Worm (Caenorhabditis elegans) whole organism, L3 larva: Measurements from ENCODE around the gene srg-8.

Experiments
- R02D3.7 ChIP-seq: fragments of 150-350 bp; optimal IDR thresholded peaks from 2 replicates; lab custom pipeline; 2014; ENCODE audit warnings: missing biosample characterization, missing genetic modification characterization
- ceh-16 ChIP-seq: sonication (generic microtip); optimal IDR thresholded peaks from 2 replicates; lab custom pipeline; 2017; ENCODE audit warnings: missing biosample characterization, missing genetic modification characterization
- ceh-28 ChIP-seq: fragments of 150-350 bp; optimal IDR thresholded peaks from 2 replicates; lab custom pipeline; 2014; ENCODE audit warnings: missing biosample characterization, missing genetic modification reagents, missing genetic modification characterization
- ceh-82 ChIP-seq: fragments of 150-350 bp; optimal IDR thresholded peaks from 2 replicates; lab custom pipeline; 2014; ENCODE audit warnings: missing biosample characterization, missing genetic modification characterization
- elt-1 ChIP-seq: fragments of 150-350 bp; optimal IDR thresholded peaks from 2 replicates; lab custom pipeline; 2014; ENCODE audit warnings: missing biosample characterization, missing genetic modification characterization
- elt-2 ChIP-seq: sonication (generic microtip); optimal IDR thresholded peaks from 2 replicates; lab custom pipeline; 2016; ENCODE audit warnings: missing genetic modification reagents, mild to moderate bottlenecking, missing genetic modification characterization, missing compliant biosample characterization
- elt-3 ChIP-seq, 3 experiments: fragments of 150-350 bp in 1 of 3; sonication (generic microtip) in 2 of 3; optimal IDR thresholded peaks; 2 replicates in 2 of 3; 4 replicates in 1 of 3; lab custom pipeline; 2014 to 2017; ENCODE audit warnings: missing biosample characterization in 3 of 3, missing genetic modification characterization in 3 of 3
- fos-1 ChIP-seq: fragments of 150-350 bp; optimal IDR thresholded peaks from 2 replicates; lab custom pipeline; 2014; ENCODE audit warnings: missing biosample characterization, missing genetic modification characterization
- lin-15B ChIP-seq: fragments of 150-350 bp; optimal IDR thresholded peaks from 2 replicates; lab custom pipeline; 2014; ENCODE audit warnings: missing biosample characterization, missing genetic modification characterization
- nhr-28 ChIP-seq: fragments of 150-350 bp; optimal IDR thresholded peaks from 2 replicates; lab custom pipeline; 2014; ENCODE audit warnings: missing biosample characterization, missing genetic modification characterization
- nhr-77 ChIP-seq: fragments of 150-350 bp; optimal IDR thresholded peaks from 2 replicates; lab custom pipeline; 2014; ENCODE audit warnings: missing biosample characterization, missing genetic modification characterization
- pqm-1 ChIP-seq: fragments of 150-350 bp; optimal IDR thresholded peaks from 2 replicates; lab custom pipeline; 2017; ENCODE audit warnings: missing biosample characterization, missing genetic modification characterization, inconsistent platforms
- skn-1 ChIP-seq: fragments of 150-350 bp; optimal IDR thresholded peaks from 2 replicates; lab custom pipeline; 2014; ENCODE audit warnings: missing biosample characterization, missing genetic modification characterization
- tbx-2 ChIP-seq: sonication (generic microtip); optimal IDR thresholded peaks from 2 replicates; lab custom pipeline; 2016; ENCODE audit warnings: mild to moderate bottlenecking, missing genetic modification characterization, missing compliant biosample characterization

DNA sequence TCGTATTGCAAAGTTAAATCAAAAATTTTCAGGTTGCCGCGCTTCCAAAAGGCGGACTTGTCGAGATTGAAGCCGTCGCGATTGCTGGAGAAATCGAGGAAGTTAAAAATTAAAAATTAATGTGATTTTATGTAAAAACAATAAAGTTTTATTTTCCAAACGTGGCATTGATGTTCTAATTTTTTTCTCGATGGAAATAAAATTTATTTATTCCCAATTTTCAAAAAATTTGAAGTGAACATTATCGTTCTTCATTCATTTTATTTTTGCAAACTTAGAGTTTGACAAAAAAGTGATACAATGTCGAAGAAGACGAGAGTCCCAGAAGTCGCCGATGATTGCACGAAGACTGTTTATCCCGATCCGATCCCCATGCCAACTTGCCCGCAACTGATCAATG is 45.7 kb downstream of the srg-8 start, which contains the start of gene C23G10.1:
- no peak for TF ChIP-seq nhr-77 (tag; lab: Kevin White, UChicago)
- TF ChIP-seq pqm-1 (tag; lab: Kevin White, UChicago) = no peak
- no peak for TF ChIP-seq ceh-82 (tag; lab: Kevin White, UChicago)
- no peak for TF ChIP-seq ceh-16
- no peak for TF ChIP-seq elt-1 (tag; lab: Kevin White, UChicago)
- no peak for TF ChIP-seq fos-1 (tag; lab: Kevin White, UChicago)
- no peak for TF ChIP-seq elt-2 (tag; lab: Kevin White, UChicago)
- no peak for TF ChIP-seq tbx-2
- TF ChIP-seq skn-1 (tag; lab: Kevin White, UChicago) = no peak
- no peak for TF ChIP-seq ceh-28 (tag; lab: Kevin White, UChicago)
- TF ChIP-seq lin-15B (tag; lab: Kevin White, UChicago) = no peak
- TF ChIP-seq R02D3.7 = no peak
- TF ChIP-seq nhr-28 (tag; lab: Kevin White, UChicago) = no peak
- no peak for TF ChIP-seq elt-3 (tag; optimal IDR thresholded peaks at IDR 0.05; lab: Kevin White, UChicago)
